Fruit fly (Drosophila melanogaster) S2 (cell line): ENCODE data around the gene CG8833.

Experiments used
- CG8478 ChIP-seq: fragments of >200 bp; optimal IDR thresholded peaks from 2 replicates; lab custom pipeline; 2018
- CTCF ChIP-seq, 2 experiments: fragments of >200 bp; optimal IDR thresholded peaks; 2 replicates each; lab custom pipeline; 2018

DNA sequence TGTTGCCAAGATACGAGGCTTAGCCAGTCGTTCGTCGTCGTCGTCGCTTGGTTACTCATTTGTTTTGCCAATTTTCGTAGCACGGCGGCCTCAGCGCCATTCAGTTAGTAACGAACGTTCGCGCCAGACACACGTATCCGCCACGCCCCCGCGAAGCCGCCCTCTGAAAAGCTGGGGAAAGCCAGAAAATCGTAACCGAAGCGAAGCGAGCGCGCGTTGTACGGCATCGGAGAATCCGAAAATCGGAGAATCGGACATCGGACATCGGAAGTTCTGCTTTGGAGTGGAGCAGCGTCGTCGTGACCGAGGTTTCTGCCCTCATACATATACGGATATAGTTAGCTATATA, 10.3 kb upstream of the CG8833 start, which contains the start of gene CG32137:
- TF ChIP-seq CTCF (optimal IDR thresholded peaks at IDR 0.05; lab: Kevin White, UChicago): no peak
- TF ChIP-seq CG8478 (lab: Kevin White, UChicago): no peak
